Worm (Caenorhabditis elegans): ENCODE results near the gene C06H5.13.

ce11 chrV:17896736-17897353 lies 701 bp downstream of the C06H5.13 start, which contains the start of gene fbxa-156:
- TF ChIP-seq ZK546.5 (tag; optimal IDR thresholded peaks at IDR 0.05), result no peak
- no peak for TF ChIP-seq nhr-10 (tag; optimal IDR thresholded peaks at IDR 0.05)
- TF ChIP-seq lin-13 (GFP tag; optimal IDR thresholded peaks at IDR 0.05), result no peak
- TF ChIP-seq ceh-82 (tag; optimal IDR thresholded peaks at IDR 0.05), result no peak
- TF ChIP-seq nhr-237 (tag; optimal IDR thresholded peaks at IDR 0.05), result no peak
- no peak for TF ChIP-seq ztf-1 (GFP tag; conservative IDR thresholded peaks at IDR 0.05)
- TF ChIP-seq ztf-4 (tag; optimal IDR thresholded peaks at IDR 0.05), result no peak
- TF ChIP-seq mdl-1 (tag; optimal IDR thresholded peaks at IDR 0.05), result no peak
- TF ChIP-seq nhr-12 (tag; optimal IDR thresholded peaks at IDR 0.05), result no peak
- TF ChIP-seq nhr-25 (tag; optimal IDR thresholded peaks at IDR 0.05), result no peak
- TF ChIP-seq snpc-4 (tag; optimal IDR thresholded peaks at IDR 0.05), result no peak
